Fruit fly (Drosophila melanogaster) whole organism, pupa: ENCODE measurements around the gene Polr2J.
A peak's percentile ranks its signal among the peaks of the same experiment; 100 is the strongest.

ENCODE experiments used
- CG10348 ChIP-seq: fragments of 200-800 bp; sonication (Bioruptor generic); IDR thresholded peaks from 2 replicates; pipeline ENCODE4 v1.3.6; 2022; ENCODE audit warnings: missing biosample characterization, missing genetic modification characterization
- CG12605 ChIP-seq: fragments of 200-800 bp; sonication (Bioruptor generic); IDR thresholded peaks from 2 replicates; pipeline ENCODE4 v1.3.6; 2022; ENCODE audit warnings: missing biosample characterization, missing genetic modification characterization
- CG13204 ChIP-seq: fragments of 200-800 bp; sonication (Bioruptor generic); optimal IDR thresholded peaks from 2 replicates; lab custom pipeline; 2018; ENCODE audit warnings: missing biosample characterization, mild to moderate bottlenecking, missing genetic modification characterization, moderate library complexity
- CG14655 ChIP-seq: fragments of 200-800 bp; sonication (Bioruptor generic); optimal IDR thresholded peaks from 3 replicates; lab custom pipeline; 2017; ENCODE audit warnings: mild to moderate bottlenecking, missing biosample characterization, missing genetic modification reagents, missing genetic modification characterization
- CG15710 ChIP-seq: fragments of 200-800 bp; sonication (Bioruptor generic); optimal IDR thresholded peaks from 2 replicates; lab custom pipeline; 2018; ENCODE audit warnings: missing biosample characterization, mild to moderate bottlenecking, missing genetic modification characterization, moderate library complexity
- CG17806 ChIP-seq: fragments of 200-800 bp; sonication (Bioruptor generic); optimal IDR thresholded peaks from 2 replicates; lab custom pipeline; 2018; ENCODE audit warnings: missing biosample characterization, mild to moderate bottlenecking, missing genetic modification characterization, moderate library complexity
- CG32121 ChIP-seq: fragments of 200-800 bp; sonication (Bioruptor generic); IDR thresholded peaks from 2 replicates; pipeline ENCODE4 v1.3.6; 2022; ENCODE audit warnings: missing biosample characterization, missing genetic modification characterization
- CG34367 ChIP-seq: fragments of 200-800 bp; sonication (Bioruptor generic); optimal IDR thresholded peaks from 2 replicates; lab custom pipeline; 2018; ENCODE audit warnings: missing biosample characterization, mild to moderate bottlenecking, missing genetic modification characterization
- CG4496 ChIP-seq: fragments of 200-800 bp; sonication (Bioruptor generic); IDR thresholded peaks from 3 replicates; pipeline ENCODE4 v1.3.6; 2022; ENCODE audit warnings: missing biosample characterization, missing genetic modification characterization
- CG8159 ChIP-seq: fragments of 200-800 bp; sonication (Bioruptor generic); optimal IDR thresholded peaks from 3 replicates; lab custom pipeline; 2018; ENCODE audit warnings: missing biosample characterization, mild to moderate bottlenecking, missing genetic modification characterization, moderate library complexity
- CG8301 ChIP-seq: fragments of 200-800 bp; sonication (Bioruptor generic); optimal IDR thresholded peaks from 2 replicates; lab custom pipeline; 2018; ENCODE audit warnings: missing biosample characterization, mild to moderate bottlenecking, missing genetic modification characterization
- CG9948 ChIP-seq: fragments of 200-800 bp; sonication (Bioruptor generic); optimal IDR thresholded peaks from 2 replicates; lab custom pipeline; 2018; ENCODE audit warnings: missing biosample characterization, mild to moderate bottlenecking, missing genetic modification characterization, moderate library complexity
- D1 ChIP-seq: fragments of 200-800 bp; sonication (Bioruptor generic); optimal IDR thresholded peaks from 2 replicates; lab custom pipeline; 2018; ENCODE audit warnings: missing biosample characterization, mild to moderate bottlenecking, missing genetic modification characterization, moderate library complexity
- EcR ChIP-seq: fragments of 200-800 bp; sonication (Bioruptor generic); optimal IDR thresholded peaks from 3 replicates; lab custom pipeline; 2019; ENCODE audit warnings: missing biosample characterization, missing genetic modification characterization, mild to moderate bottlenecking, moderate library complexity, missing genetic modification reagents
- Ets98B ChIP-seq: fragments of 200-800 bp; sonication (Bioruptor generic); IDR thresholded peaks from 2 replicates; pipeline ENCODE4 v1.3.6; 2022; ENCODE audit warnings: missing biosample characterization, missing genetic modification characterization
- Pif1A ChIP-seq: fragments of 200-800 bp; sonication (Bioruptor generic); optimal IDR thresholded peaks from 3 replicates; lab custom pipeline; 2016; ENCODE audit warnings: missing biosample characterization, missing genetic modification characterization
- Pif1B ChIP-seq: fragments of 200-800 bp; sonication (Bioruptor generic); optimal IDR thresholded peaks from 3 replicates; lab custom pipeline; 2016; ENCODE audit warnings: missing biosample characterization, missing genetic modification characterization
- Snoo ChIP-seq: fragments of 200-800 bp; sonication (Bioruptor generic); optimal IDR thresholded peaks from 3 replicates; lab custom pipeline; 2017; ENCODE audit warnings: missing biosample characterization, mild to moderate bottlenecking, missing genetic modification characterization, inconsistent platforms
- fd96Ca ChIP-seq: fragments of 200-800 bp; sonication (Bioruptor generic); IDR thresholded peaks from 3 replicates; pipeline ENCODE4 v1.3.6; 2022; ENCODE audit warnings: missing biosample characterization, missing genetic modification characterization
- gl ChIP-seq: fragments of 200-800 bp; sonication (Bioruptor generic); optimal IDR thresholded peaks from 2 replicates; lab custom pipeline; 2018; ENCODE audit warnings: missing biosample characterization, mild to moderate bottlenecking, missing genetic modification characterization
- rn ChIP-seq: fragments of 200-800 bp; sonication (Bioruptor generic); IDR thresholded peaks from 2 replicates; pipeline ENCODE4 v1.3.6; 2022; ENCODE audit warnings: missing biosample characterization, missing genetic modification characterization

Polr2J gene

dm6 chr2L:17429788-17430587 lies 19.8 kb upstream of the Polr2J start:
- TF ChIP-seq CG32121 (GFP tag; lab: Robert Waterston, UW) = peak; percentile 88
- peak; percentile 99 for TF ChIP-seq D1
- TF ChIP-seq Pif1B (GFP tag; lab: Kevin White, UChicago) = peak; percentile 42
- TF ChIP-seq CG4496 (GFP tag; lab: Robert Waterston, UW) = peak; percentile 89
- peak; percentile 99 for TF ChIP-seq CG8159 (tag; lab: Kevin White, UChicago)
- TF ChIP-seq Pif1A (GFP tag; lab: Kevin White, UChicago) = peak; percentile 65
- peak; percentile 89 for TF ChIP-seq CG12605 (GFP tag; lab: Robert Waterston, UW)
- TF ChIP-seq CG10348 (GFP tag; lab: Robert Waterston, UW) = peak; percentile 53; the same call in 1 of the 2 replicates
- TF ChIP-seq CG13204 (GFP tag; lab: Kevin White, UChicago) = peak; percentile 79
- peak; percentile 93 for TF ChIP-seq CG8301 (tag; lab: Kevin White, UChicago)
- peak; percentile 98 for TF ChIP-seq CG15710 (tag; lab: Kevin White, UChicago)
- peak; percentile 84 for TF ChIP-seq CG34367 (tag; lab: Kevin White, UChicago)
- peak; percentile 95 for TF ChIP-seq CG14655 (GFP tag; lab: Kevin White, UChicago)
- peak; percentile 99 for TF ChIP-seq CG9948 (tag; lab: Kevin White, UChicago)
- TF ChIP-seq CG17806 (tag; lab: Kevin White, UChicago) = peak; percentile 99
- peak; percentile 78 for TF ChIP-seq rn
- peak; percentile 86 for TF ChIP-seq gl (tag; lab: Kevin White, UChicago)
- peak; percentile 67; the same call in 2 of the 3 replicates for TF ChIP-seq fd96Ca (GFP tag; lab: Robert Waterston, UW)
- peak; percentile 42; the same call in 1 of the 2 replicates for TF ChIP-seq Ets98B (GFP tag; lab: Robert Waterston, UW)
- peak; percentile 93 for TF ChIP-seq Snoo (tag; lab: Kevin White, UChicago)
- TF ChIP-seq EcR (GFP tag; lab: Kevin White, UChicago) = peak; percentile 98

- TF ChIP-seq Ets98B (GFP tag; lab: Robert Waterston, UW) (peak; percentile 72), CG32121 (GFP tag; lab: Robert Waterston, UW) (peak; percentile 50; the same call in 1 of the 2 replicates), CG8301 (tag; lab: Kevin White, UChicago) (peak; percentile 5), CG12605 (GFP tag; lab: Robert Waterston, UW) (peak; percentile 63), CG15710 (tag; lab: Kevin White, UChicago) (peak; percentile 10), EcR (GFP tag; lab: Kevin White, UChicago) (peak; percentile 83), CG17806 (tag; lab: Kevin White, UChicago) (peak; percentile 42), D1 (no peak), gl (tag; lab: Kevin White, UChicago) (peak; percentile 57), CG9948 (tag; lab: Kevin White, UChicago) (no peak), rn (no peak), fd96Ca (GFP tag; lab: Robert Waterston, UW) (no peak; the same call in 2 of the 3 replicates), CG10348 (GFP tag; lab: Robert Waterston, UW) (no peak), CG13204 (GFP tag; lab: Kevin White, UChicago) (peak; percentile 56), CG34367 (tag; lab: Kevin White, UChicago) (peak; percentile 27), Pif1A (GFP tag; lab: Kevin White, UChicago) (peak; percentile 56), CG8159 (tag; lab: Kevin White, UChicago) (peak; percentile 49), Snoo (tag; lab: Kevin White, UChicago) (peak; percentile 22), CG4496 (GFP tag; lab: Robert Waterston, UW) (peak; percentile 60; the same call in 2 of the 3 replicates), CG14655 (GFP tag; lab: Kevin White, UChicago) (peak; percentile 43), Pif1B (GFP tag; lab: Kevin White, UChicago) (peak; percentile 72)
These were observed 17.8 kb upstream of the Polr2J start for dm6 chr2L:17427929-17428456.

DNA sequence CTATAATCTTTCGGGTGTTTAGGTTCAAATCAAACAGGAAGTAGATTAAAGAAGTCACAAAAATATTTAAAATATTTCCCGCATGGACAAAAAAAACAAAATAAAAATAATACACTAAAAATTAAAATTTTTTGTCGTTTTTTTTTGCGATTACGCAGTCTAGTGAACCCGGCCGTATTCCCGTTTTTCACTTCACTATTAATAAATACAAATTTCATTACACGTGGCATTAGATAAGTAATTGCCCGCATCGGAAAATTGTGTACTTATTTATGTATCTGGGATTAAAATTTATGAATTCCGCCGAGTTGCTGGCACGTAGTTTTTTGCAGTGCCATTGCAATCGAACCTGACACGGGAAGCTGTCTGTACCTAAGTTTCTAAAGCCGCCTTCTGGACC lies 17.0 kb upstream of the Polr2J start:
- TF ChIP-seq CG15710 (tag; lab: Kevin White, UChicago) (peak; percentile 42), Pif1A (GFP tag; lab: Kevin White, UChicago) (peak; percentile 42), CG8159 (tag; lab: Kevin White, UChicago) (peak; percentile 46), CG8301 (tag; lab: Kevin White, UChicago) (peak; percentile 18), Pif1B (GFP tag; lab: Kevin White, UChicago) (no peak), CG32121 (GFP tag; lab: Robert Waterston, UW) (no peak; the same call in 1 of the 2 replicates), rn (no peak), CG34367 (tag; lab: Kevin White, UChicago) (no peak), D1 (no peak), CG13204 (GFP tag; lab: Kevin White, UChicago) (no peak), CG12605 (GFP tag; lab: Robert Waterston, UW) (no peak), CG17806 (tag; lab: Kevin White, UChicago) (peak; percentile 11), CG9948 (tag; lab: Kevin White, UChicago) (peak; percentile 21), Ets98B (GFP tag; lab: Robert Waterston, UW) (no peak), gl (tag; lab: Kevin White, UChicago) (no peak), Snoo (tag; lab: Kevin White, UChicago) (no peak), fd96Ca (GFP tag; lab: Robert Waterston, UW) (peak; percentile 47; the same call in 1 of the 3 replicates), EcR (GFP tag; lab: Kevin White, UChicago) (no peak), CG14655 (GFP tag; lab: Kevin White, UChicago) (peak; percentile 60), CG10348 (GFP tag; lab: Robert Waterston, UW) (no peak), CG4496 (GFP tag; lab: Robert Waterston, UW) (no peak)

- TF ChIP-seq EcR (GFP tag; lab: Kevin White, UChicago) = peak; percentile 4
- TF ChIP-seq CG9948 (tag; lab: Kevin White, UChicago) = no peak
These were observed 15.2 kb upstream of the Polr2J start for dm6 chr2L:17425412-17425811.
